Worm (Caenorhabditis elegans) whole organism, mixed stage, embryonic: ENCODE measurements around the gene col-133.

Experiments
- M03D4.4 ChIP-seq: sonication (generic microtip); optimal IDR thresholded peaks from 2 replicates; lab custom pipeline; 2017; ENCODE audit warnings: mild to moderate bottlenecking, missing genetic modification characterization, missing compliant biosample characterization
- lin-13 ChIP-seq: fragments of 150-350 bp; optimal IDR thresholded peaks from 2 replicates; lab custom pipeline; 2014; ENCODE audit warnings: missing biosample characterization, missing genetic modification characterization
- lsy-2 ChIP-seq: fragments of 150-350 bp; optimal IDR thresholded peaks from 2 replicates; lab custom pipeline; 2014; ENCODE audit warnings: missing biosample characterization, missing genetic modification characterization
- nhr-12 ChIP-seq: fragments of 150-350 bp; optimal IDR thresholded peaks from 2 replicates; lab custom pipeline; 2014; ENCODE audit warnings: missing biosample characterization, missing genetic modification characterization
- unc-120 ChIP-seq: sonication (generic microtip); optimal IDR thresholded peaks from 2 replicates; lab custom pipeline; 2017; ENCODE audit warnings: missing genetic modification characterization, missing compliant biosample characterization; ENCODE audit not compliant: poor library complexity, severe bottlenecking
- unc-39 ChIP-seq: fragments of 150-350 bp; optimal IDR thresholded peaks from 2 replicates; lab custom pipeline; 2014; ENCODE audit warnings: missing biosample characterization, missing genetic modification characterization
- unc-62 ChIP-seq: fragments of 150-350 bp; optimal IDR thresholded peaks from 2 replicates; lab custom pipeline; 2014; ENCODE audit warnings: missing biosample characterization, missing genetic modification reagents, missing genetic modification characterization

DNA sequence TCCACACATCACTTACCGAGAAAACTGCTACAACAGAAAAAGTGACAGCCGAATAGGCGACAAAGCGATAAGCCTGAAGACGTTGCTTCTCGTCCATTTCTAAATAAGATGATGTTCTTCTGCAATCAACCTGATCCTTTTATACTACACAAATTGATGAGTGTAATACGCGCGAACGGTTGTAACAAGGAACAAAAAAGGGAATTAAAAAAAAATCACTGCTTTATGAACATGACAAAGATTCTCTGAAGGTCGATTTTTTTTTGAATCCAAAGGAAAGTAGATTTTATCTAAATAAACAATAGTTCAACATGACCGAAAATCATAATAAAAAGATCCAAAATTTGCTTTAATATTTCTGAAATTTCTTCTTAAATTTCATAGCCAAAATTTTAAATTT lies at the start of gene col-133:
- TF ChIP-seq unc-39 (tag; lab: Kevin White, UChicago) (no peak), lin-13 (tag; lab: Kevin White, UChicago) (no peak), M03D4.4 (tag; lab: Kevin White, UChicago) (no peak), unc-120 (tag; lab: Kevin White, UChicago) (no peak), lsy-2 (no peak), nhr-12 (no peak), unc-62 (no peak)
